Fruit fly (Drosophila melanogaster) whole organism, prepupa: ENCODE results near the gene CG13920.

ENCODE experiments used
- CG3032 ChIP-seq: fragments of 200-800 bp; optimal IDR thresholded peaks from 2 replicates; lab custom pipeline; 2019; ENCODE audit warnings: missing biosample characterization, mild to moderate bottlenecking, missing genetic modification characterization, moderate library complexity
- CG6792 ChIP-seq: fragments of 200-800 bp; sonication (Bioruptor generic); optimal IDR thresholded peaks from 3 replicates; lab custom pipeline; 2016; ENCODE audit warnings: missing biosample characterization, missing genetic modification characterization
- CG6808 ChIP-seq: fragments of 200-800 bp; sonication (Bioruptor generic); optimal IDR thresholded peaks from 3 replicates; lab custom pipeline; 2017; ENCODE audit warnings: missing biosample characterization, missing genetic modification characterization, mild to moderate bottlenecking, moderate library complexity, missing genetic modification reagents
- CG9139 ChIP-seq: fragments of 200-800 bp; sonication (Bioruptor generic); optimal IDR thresholded peaks from 3 replicates; lab custom pipeline; 2017; ENCODE audit warnings: missing biosample characterization, mild to moderate bottlenecking, missing genetic modification characterization
- Eip78C ChIP-seq: fragments of 200-800 bp; sonication (Bioruptor generic); peaks from one replicate; lab custom pipeline; 2016; ENCODE audit warnings: missing biosample characterization, missing genetic modification characterization
- Eip93F ChIP-seq: fragments of 200-800 bp; sonication (Bioruptor generic); optimal IDR thresholded peaks from 2 replicates; lab custom pipeline; 2016; ENCODE audit warnings: missing biosample characterization, mild to moderate bottlenecking, missing genetic modification characterization
- Gug ChIP-seq: fragments of 200-800 bp; sonication (Bioruptor generic); IDR thresholded peaks from 2 replicates; pipeline ENCODE4 v1.3.6; 2022; ENCODE audit warnings: missing biosample characterization, missing genetic modification characterization
- Hr38 ChIP-seq: sonication (Bioruptor generic); optimal IDR thresholded peaks from 2 replicates; lab custom pipeline; 2016; ENCODE audit warnings: missing biosample characterization, missing genetic modification characterization
- Sox102F ChIP-seq: fragments of 200-800 bp; sonication (Bioruptor generic); optimal IDR thresholded peaks from 2 replicates; lab custom pipeline; 2016; ENCODE audit warnings: missing biosample characterization, mild to moderate bottlenecking, missing genetic modification characterization
- Sox14 ChIP-seq: fragments of 200-800 bp; sonication (Bioruptor generic); optimal IDR thresholded peaks from 3 replicates; lab custom pipeline; 2016; ENCODE audit warnings: missing biosample characterization, missing genetic modification characterization
- Sox15 ChIP-seq: fragments of 200-800 bp; sonication (Bioruptor generic); optimal IDR thresholded peaks from 3 replicates; lab custom pipeline; 2016; ENCODE audit warnings: missing biosample characterization, missing genetic modification characterization
- esn ChIP-seq: fragments of 200-800 bp; sonication (Bioruptor generic); optimal IDR thresholded peaks from 2 replicates; lab custom pipeline; 2016; ENCODE audit warnings: missing biosample characterization, mild to moderate bottlenecking, missing genetic modification characterization, moderate library complexity

DNA sequence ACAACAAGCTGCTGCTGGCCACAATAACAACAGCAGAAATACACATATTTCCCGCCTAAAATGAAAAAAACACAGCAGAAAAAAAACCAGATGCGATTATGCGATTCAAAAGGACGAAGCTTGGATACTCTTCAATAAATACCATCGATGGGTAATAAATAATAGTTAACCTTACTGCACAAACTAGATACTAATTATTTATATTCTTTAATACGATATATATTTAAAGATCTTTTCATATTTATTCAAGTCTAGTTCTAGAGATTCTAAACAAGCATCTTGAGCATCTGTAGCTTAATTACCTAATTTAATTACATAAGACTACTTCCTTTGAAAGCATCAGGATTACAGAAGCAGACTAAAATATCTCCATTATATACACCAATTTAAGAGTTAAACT lies 39.4 kb downstream of the CG13920 start:
- TF ChIP-seq Eip78C (GFP tag; lab: Kevin White, UChicago): peak; percentile 72
- TF ChIP-seq Gug: no peak
- no peak for TF ChIP-seq CG3032 (tag; lab: Kevin White, UChicago)
- no peak for TF ChIP-seq CG6792
- no peak for TF ChIP-seq Sox15
- TF ChIP-seq esn: no peak
- TF ChIP-seq CG6808 (GFP tag; lab: Kevin White, UChicago): peak; percentile 15
- no peak for TF ChIP-seq Sox102F (GFP tag; lab: Kevin White, UChicago)
- no peak for TF ChIP-seq Sox14 (GFP tag; lab: Kevin White, UChicago)
- no peak for TF ChIP-seq Eip93F (GFP tag; lab: Kevin White, UChicago)
- no peak for TF ChIP-seq Hr38 (GFP tag; lab: Kevin White, UChicago)
- TF ChIP-seq CG9139 (GFP tag; lab: Kevin White, UChicago): no peak
